Fruit fly (Drosophila melanogaster) whole organism, embryonic: ENCODE measurements around the gene CG12301.

Source experiments
- Atf-2 ChIP-seq: fragments of 200-800 bp; sonication (Bioruptor generic); optimal IDR thresholded peaks from 2 replicates; lab custom pipeline; 2016; ENCODE audit warnings: missing biosample characterization, missing genetic modification characterization
- Atf3 ChIP-seq: fragments of 200-800 bp; sonication (Bioruptor generic); optimal IDR thresholded peaks from 3 replicates; lab custom pipeline; 2016; ENCODE audit warnings: missing biosample characterization, missing genetic modification characterization
- CG10267 ChIP-seq: fragments of 200-800 bp; sonication (Bioruptor generic); optimal IDR thresholded peaks from 2 replicates; lab custom pipeline; 2018; ENCODE audit warnings: missing biosample characterization, mild to moderate bottlenecking, missing genetic modification characterization, moderate library complexity
- CG10274 ChIP-seq: fragments of 200-800 bp; sonication (Bioruptor generic); optimal IDR thresholded peaks from 3 replicates; lab custom pipeline; 2017; ENCODE audit warnings: missing biosample characterization, mild to moderate bottlenecking, missing genetic modification characterization
- CG10366 ChIP-seq: fragments of 200-800 bp; sonication (Bioruptor generic); IDR thresholded peaks from 2 replicates; pipeline ENCODE4 v1.3.6; 2022; ENCODE audit warnings: missing biosample characterization, missing genetic modification characterization
- CG11093 ChIP-seq: fragments of 200-800 bp; sonication (Bioruptor generic); IDR thresholded peaks from 3 replicates; pipeline ENCODE4 v1.3.6; 2022; ENCODE audit warnings: missing biosample characterization, missing genetic modification characterization
- CG1529 ChIP-seq: fragments of 200-800 bp; sonication (Bioruptor generic); optimal IDR thresholded peaks from 3 replicates; lab custom pipeline; 2018; ENCODE audit warnings: missing biosample characterization, missing genetic modification characterization
- CG15514 ChIP-seq: fragments of 200-800 bp; sonication (Bioruptor generic); optimal IDR thresholded peaks from 3 replicates; lab custom pipeline; 2017; ENCODE audit warnings: missing biosample characterization, missing genetic modification characterization, mild to moderate bottlenecking, moderate library complexity, missing genetic modification reagents
- CG17912 ChIP-seq: fragments of 200-800 bp; sonication (Bioruptor generic); optimal IDR thresholded peaks from 2 replicates; lab custom pipeline; 2018; ENCODE audit warnings: missing biosample characterization, mild to moderate bottlenecking, missing genetic modification characterization
- CG1832 ChIP-seq: fragments of 200-800 bp; sonication (Bioruptor generic); optimal IDR thresholded peaks from 2 replicates; lab custom pipeline; 2017; ENCODE audit warnings: missing biosample characterization, mild to moderate bottlenecking, missing genetic modification characterization, inconsistent platforms
- CG18599 ChIP-seq: fragments of 200-800 bp; sonication (Bioruptor generic); optimal IDR thresholded peaks from 3 replicates; lab custom pipeline; 2017; ENCODE audit warnings: missing biosample characterization, missing genetic modification characterization, mild to moderate bottlenecking, moderate library complexity, missing genetic modification reagents
- CG2129 ChIP-seq: fragments of 200-800 bp; sonication (Bioruptor generic); IDR thresholded peaks from 2 replicates; pipeline ENCODE4 v1.3.6; 2022; ENCODE audit warnings: missing biosample characterization, missing genetic modification characterization; ENCODE audit not compliant: partially characterized antibody
- CG31365 ChIP-seq: fragments of 200-800 bp; sonication (Bioruptor generic); optimal IDR thresholded peaks from 2 replicates; lab custom pipeline; 2018; ENCODE audit warnings: missing biosample characterization, mild to moderate bottlenecking, missing genetic modification characterization
- CG31441 ChIP-seq: fragments of 200-800 bp; sonication (Bioruptor generic); IDR thresholded peaks from 2 replicates; pipeline ENCODE4 v1.3.6; 2022; ENCODE audit warnings: missing biosample characterization, missing genetic modification characterization
- CG32772 ChIP-seq: fragments of 200-800 bp; sonication (Bioruptor generic); IDR thresholded peaks from 2 replicates; pipeline ENCODE4 v1.3.6; 2022; ENCODE audit warnings: missing biosample characterization, missing genetic modification characterization
- CG33213 ChIP-seq: fragments of 200-800 bp; sonication (Bioruptor generic); optimal IDR thresholded peaks from 3 replicates; lab custom pipeline; 2016; ENCODE audit warnings: missing biosample characterization, missing genetic modification characterization
- CG4328 ChIP-seq: fragments of 200-800 bp; sonication (Bioruptor generic); optimal IDR thresholded peaks from 3 replicates; lab custom pipeline; 2017; ENCODE audit warnings: missing biosample characterization, missing genetic modification reagents, missing genetic modification characterization
- CG43689 ChIP-seq: fragments of 200-800 bp; sonication (Bioruptor generic); IDR thresholded peaks from 2 replicates; pipeline ENCODE4 v1.3.6; 2022; ENCODE audit warnings: missing biosample characterization, missing genetic modification characterization
- CG6272 ChIP-seq: fragments of 200-800 bp; sonication (Bioruptor generic); IDR thresholded peaks from 2 replicates; pipeline ENCODE4 v1.3.6; 2022; ENCODE audit warnings: missing biosample characterization, missing genetic modification characterization
- CG6689 ChIP-seq: fragments of 200-800 bp; sonication (Bioruptor generic); IDR thresholded peaks from 2 replicates; pipeline ENCODE4 v1.3.6; 2022; ENCODE audit warnings: missing biosample characterization, missing genetic modification characterization
- CG6765 ChIP-seq: fragments of 200-800 bp; sonication (Bioruptor generic); optimal IDR thresholded peaks from 3 replicates; lab custom pipeline; 2017; ENCODE audit warnings: missing biosample characterization, mild to moderate bottlenecking, missing genetic modification characterization
- CG7556 ChIP-seq: fragments of 200-800 bp; sonication (Bioruptor generic); optimal IDR thresholded peaks from 2 replicates; lab custom pipeline; 2017; ENCODE audit warnings: missing biosample characterization, mild to moderate bottlenecking, missing genetic modification characterization
- CG7963 ChIP-seq: fragments of 200-800 bp; sonication (Bioruptor generic); IDR thresholded peaks from 3 replicates; pipeline ENCODE4 v1.3.6; 2022; ENCODE audit warnings: missing biosample characterization, missing genetic modification characterization; ENCODE audit not compliant: partially characterized antibody
- CG8359 ChIP-seq: fragments of 200-800 bp; sonication (Bioruptor generic); optimal IDR thresholded peaks from 2 replicates; lab custom pipeline; 2017; ENCODE audit warnings: missing biosample characterization, mild to moderate bottlenecking, missing genetic modification characterization, borderline replicate concordance
- Dll ChIP-seq: fragments of 200-800 bp; sonication (Bioruptor generic); IDR thresholded peaks from 4 replicates; pipeline ENCODE4 v1.3.6; 2022; ENCODE audit warnings: missing biosample characterization, missing genetic modification characterization; ENCODE audit not compliant: partially characterized antibody
- HmgZ ChIP-seq: fragments of 200-800 bp; sonication (Bioruptor generic); optimal IDR thresholded peaks from 2 replicates; lab custom pipeline; 2018; ENCODE audit warnings: missing biosample characterization, mild to moderate bottlenecking, missing genetic modification characterization
- Hmx ChIP-seq: fragments of 200-800 bp; sonication (Bioruptor generic); optimal IDR thresholded peaks from 2 replicates; lab custom pipeline; 2016; ENCODE audit warnings: missing biosample characterization, missing genetic modification characterization
- Hr51 ChIP-seq, 2 experiments: fragments of 200-800 bp; sonication (Bioruptor generic); optimal IDR thresholded peaks; 2 replicates in 1 of 2; 3 replicates in 1 of 2; lab custom pipeline; 2016 to 2018; ENCODE audit warnings: missing biosample characterization in 2 of 2, missing genetic modification characterization in 2 of 2, mild to moderate bottlenecking in 1 of 2, moderate library complexity in 1 of 2
- Hsf ChIP-seq: fragments of 200-800 bp; sonication (Bioruptor generic); optimal IDR thresholded peaks from 3 replicates; lab custom pipeline; 2016; ENCODE audit warnings: missing biosample characterization, missing genetic modification characterization
- Lhr ChIP-seq: fragments of 200-800 bp; sonication (Bioruptor generic); optimal IDR thresholded peaks from 3 replicates; lab custom pipeline; 2017; ENCODE audit warnings: mild to moderate bottlenecking, missing biosample characterization, missing genetic modification reagents, missing genetic modification characterization
- Meics ChIP-seq: fragments of 200-800 bp; sonication (Bioruptor generic); optimal IDR thresholded peaks from 2 replicates; lab custom pipeline; 2017; ENCODE audit warnings: missing biosample characterization, mild to moderate bottlenecking, missing genetic modification characterization
- Neu2 ChIP-seq: fragments of 200-800 bp; sonication (Bioruptor generic); optimal IDR thresholded peaks from 3 replicates; lab custom pipeline; 2016; ENCODE audit warnings: missing biosample characterization, missing genetic modification characterization, borderline replicate concordance
- Scr ChIP-seq: fragments of 200-800 bp; sonication (Bioruptor generic); IDR thresholded peaks from 2 replicates; pipeline ENCODE4 v1.3.6; 2022; ENCODE audit warnings: missing biosample characterization, missing genetic modification characterization; ENCODE audit not compliant: partially characterized antibody
- TFAM ChIP-seq: fragments of 200-800 bp; sonication (Bioruptor generic); optimal IDR thresholded peaks from 2 replicates; lab custom pipeline; 2017; ENCODE audit warnings: missing biosample characterization, missing genetic modification characterization, inconsistent platforms
- abd-A ChIP-seq: fragments of 200-800 bp; sonication (Bioruptor generic); optimal IDR thresholded peaks from 3 replicates; lab custom pipeline; 2019; ENCODE audit warnings: missing biosample characterization, mild to moderate bottlenecking, missing genetic modification characterization, moderate library complexity
- ash1 ChIP-seq: fragments of 200-800 bp; sonication (Bioruptor generic); optimal IDR thresholded peaks from 2 replicates; lab custom pipeline; 2018; ENCODE audit warnings: missing biosample characterization, mild to moderate bottlenecking, missing genetic modification characterization
- cas ChIP-seq: fragments of 200-800 bp; sonication (Bioruptor generic); IDR thresholded peaks from 2 replicates; pipeline ENCODE4 v1.3.6; 2022; ENCODE audit warnings: missing biosample characterization, missing genetic modification characterization
- ci ChIP-seq: fragments of 200-800 bp; sonication (Bioruptor generic); IDR thresholded peaks from 3 replicates; pipeline ENCODE4 v1.3.6; 2022; ENCODE audit warnings: missing biosample characterization, missing genetic modification characterization
- danr ChIP-seq: fragments of 200-800 bp; sonication (Bioruptor generic); IDR thresholded peaks from 2 replicates; pipeline ENCODE4 v1.3.6; 2022; ENCODE audit warnings: missing biosample characterization, missing genetic modification characterization
- ems ChIP-seq: fragments of 200-800 bp; sonication (Bioruptor generic); optimal IDR thresholded peaks from 3 replicates; lab custom pipeline; 2016; ENCODE audit warnings: missing biosample characterization, missing genetic modification characterization
- ewg ChIP-seq: fragments of 200-800 bp; sonication (Bioruptor generic); optimal IDR thresholded peaks from 3 replicates; lab custom pipeline; 2017; ENCODE audit warnings: mild to moderate bottlenecking, missing biosample characterization, missing genetic modification reagents, missing genetic modification characterization
- hkb ChIP-seq, 2 experiments: fragments of 200-800 bp in 1 of 2; fragments of >200 bp in 1 of 2; sonication (Bioruptor generic) in 1 of 2; IDR thresholded peaks in 1 of 2; optimal IDR thresholded peaks in 1 of 2; 2 replicates each; pipeline versions ENCODE4 v1.3.6 to Lab custom; 2017 to 2022; ENCODE audit warnings: missing biosample characterization in 1 of 2, missing genetic modification characterization in 1 of 2
- ken ChIP-seq: fragments of 200-800 bp; sonication (Bioruptor generic); IDR thresholded peaks from 3 replicates; pipeline ENCODE4 v1.3.6; 2022; ENCODE audit warnings: missing biosample characterization, missing genetic modification characterization
- klu ChIP-seq: fragments of 200-800 bp; sonication (Bioruptor generic); IDR thresholded peaks from 2 replicates; pipeline ENCODE4 v1.3.6; 2022; ENCODE audit warnings: missing biosample characterization, missing genetic modification characterization
- lmd ChIP-seq: fragments of 200-800 bp; sonication (Bioruptor generic); IDR thresholded peaks from 2 replicates; pipeline ENCODE4 v1.3.6; 2022; ENCODE audit warnings: missing biosample characterization, missing genetic modification characterization
- otp ChIP-seq: fragments of 200-800 bp; sonication (Bioruptor generic); IDR thresholded peaks from 3 replicates; pipeline ENCODE4, ENCODE4 v1.3.6; 2022; ENCODE audit warnings: missing biosample characterization, missing genetic modification characterization
- sens-2 ChIP-seq: fragments of 200-800 bp; sonication (Bioruptor generic); IDR thresholded peaks from 2 replicates; pipeline ENCODE4 v1.3.6; 2022; ENCODE audit warnings: missing biosample characterization, missing genetic modification characterization
- ttk ChIP-seq: fragments of 200-800 bp; sonication (Bioruptor generic); IDR thresholded peaks from 2 replicates; pipeline ENCODE4 v2.1.2; 2022; ENCODE audit warnings: missing biosample characterization, missing genetic modification characterization
- vvl ChIP-seq: fragments of 200-800 bp; sonication (Bioruptor generic); IDR thresholded peaks from 2 replicates; pipeline ENCODE4 v1.3.6; 2022; ENCODE audit warnings: missing biosample characterization, missing genetic modification characterization

CG12301 gene

DNA sequence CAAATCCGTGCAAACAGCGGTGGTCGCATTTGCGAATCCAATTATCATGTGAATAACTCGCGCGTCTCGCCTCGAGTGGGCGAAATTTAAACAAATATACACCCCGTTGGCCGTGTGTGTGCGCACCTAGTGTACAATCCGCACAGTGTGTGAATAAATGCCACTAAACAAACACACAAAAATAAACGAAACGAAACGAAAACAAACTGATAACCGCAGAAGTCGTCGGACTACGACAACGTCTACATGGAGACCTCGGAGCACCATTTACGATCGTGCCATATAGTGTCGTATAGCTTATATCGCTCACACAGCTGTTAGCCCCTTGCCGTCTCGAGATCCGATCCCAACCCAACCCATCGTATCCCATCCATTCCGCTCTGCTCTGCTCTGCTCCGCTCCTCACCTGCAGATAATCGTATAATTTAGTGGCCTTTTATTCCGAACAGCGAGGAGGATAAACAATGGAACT, 14.1 kb upstream of the CG12301 start:
- TF ChIP-seq ci (GFP tag; lab: Robert Waterston, UW) (peak; percentile 89), Lhr (GFP tag; lab: Kevin White, UChicago) (peak; percentile 8), ash1 (GFP tag; lab: Kevin White, UChicago) (peak; percentile 52), CG18599 (GFP tag; lab: Kevin White, UChicago) (peak; percentile 75), Atf3 (GFP tag; lab: Kevin White, UChicago) (no peak), CG8359 (GFP tag; lab: Kevin White, UChicago) (peak; percentile 42), CG2129 (no peak), CG43689 (GFP tag; lab: Robert Waterston, UW) (no peak; the same call in 1 of the 2 replicates), Scr (GFP tag; lab: Robert Waterston, UW) (no peak), Dll (GFP tag; lab: Robert Waterston, UW) (no peak), CG4328 (GFP tag; lab: Kevin White, UChicago) (peak; percentile 80), danr (GFP tag; lab: Robert Waterston, UW) (no peak; the same call in 1 of the 2 replicates), CG6765 (GFP tag; lab: Kevin White, UChicago) (peak; percentile 87), CG10274 (GFP tag; lab: Kevin White, UChicago) (peak; percentile 45), lmd (GFP tag; lab: Robert Waterston, UW) (no peak; the same call in 1 of the 2 replicates), TFAM (GFP tag; lab: Kevin White, UChicago) (peak; percentile 29), CG1832 (GFP tag; lab: Kevin White, UChicago) (no peak), CG10267 (no peak), cas (GFP tag; lab: Robert Waterston, UW) (no peak), Hmx (GFP tag; lab: Kevin White, UChicago) (no peak), CG11093 (GFP tag; lab: Robert Waterston, UW) (0 out of 3 replicates have a peak, but pooled peaks have one; percentile 25), klu (no peak), CG6689 (GFP tag; lab: Robert Waterston, UW) (peak; percentile 44; the same call in 1 of the 2 replicates), Hr51 (GFP tag; optimal IDR thresholded peaks at IDR 0.05; lab: Kevin White, UChicago) (peak in 1 of 2 experiments; percentile 63), Hsf (GFP tag; lab: Kevin White, UChicago) (no peak), CG31441 (GFP tag; lab: Robert Waterston, UW) (no peak), Atf-2 (GFP tag; lab: Kevin White, UChicago) (no peak), otp (peak; percentile 52; the same call in 1 of the 3 replicates), Neu2 (no peak), CG6272 (GFP tag; lab: Robert Waterston, UW) (no peak), CG7963 (GFP tag; lab: Robert Waterston, UW) (no peak), hkb (optimal IDR thresholded peaks at IDR 0.05; lab: Kevin White, UChicago) (no peak), hkb (GFP tag; IDR thresholded peaks at IDR 0.05; lab: Robert Waterston, UW) (peak; percentile 59), abd-A (tag; lab: Kevin White, UChicago) (no peak), ewg (no peak), CG10366 (GFP tag; lab: Robert Waterston, UW) (0 out of 2 replicates have a peak, but pooled peaks have one; percentile 37), ttk (GFP tag; lab: Robert Waterston, UW) (no peak), CG33213 (GFP tag; lab: Kevin White, UChicago) (peak; percentile 67), CG17912 (GFP tag; lab: Kevin White, UChicago) (peak; percentile 83), ken (no peak), Meics (GFP tag; lab: Kevin White, UChicago) (peak; percentile 62), vvl (peak; percentile 69), sens-2 (GFP tag; lab: Robert Waterston, UW) (no peak), ems (GFP tag; lab: Kevin White, UChicago) (no peak), CG7556 (peak; percentile 68), CG15514 (GFP tag; lab: Kevin White, UChicago) (peak; percentile 56), CG31365 (peak; percentile 65), CG32772 (GFP tag; lab: Robert Waterston, UW) (no peak), HmgZ (tag; lab: Kevin White, UChicago) (peak; percentile 85), CG1529 (GFP tag; lab: Kevin White, UChicago) (peak; percentile 71)
